Worm (Caenorhabditis elegans) whole organism, L4 larva: ENCODE results near the gene F23D12.1.

Source experiments
- F37D6.2 ChIP-seq: sonication (generic microtip); optimal IDR thresholded peaks from 2 replicates; lab custom pipeline; 2016; ENCODE audit warnings: mild to moderate bottlenecking, missing genetic modification characterization, missing compliant biosample characterization
- T26A8.4 ChIP-seq: fragments of 200-800 bp; sonication (Bioruptor generic); IDR thresholded peaks from 2 replicates; pipeline ENCODE4 v1.3.6; 2022; ENCODE audit warnings: missing genetic modification characterization, missing compliant biosample characterization
- Y5F2A.4 ChIP-seq: fragments of 200-800 bp; sonication (Bioruptor generic); optimal IDR thresholded peaks from 2 replicates; lab custom pipeline; 2018; ENCODE audit warnings: mild to moderate bottlenecking, missing genetic modification characterization, missing compliant biosample characterization
- ZK337.2 ChIP-seq: fragments of 200-800 bp; sonication (Bioruptor generic); IDR thresholded peaks from 2 replicates; pipeline ENCODE4 v1.3.6; 2022; ENCODE audit warnings: missing genetic modification reagents, missing genetic modification characterization, missing compliant biosample characterization
- ZK546.5 ChIP-seq, 2 experiments: sonication (generic microtip); optimal IDR thresholded peaks; 2 replicates each; lab custom pipeline; 2017; ENCODE audit warnings: missing biosample characterization in 2 of 2, missing genetic modification characterization in 2 of 2
- aha-1 ChIP-seq: fragments of 150-350 bp; peaks from one replicate; lab custom pipeline; 2014; ENCODE audit warnings: missing biosample characterization, missing genetic modification characterization
- attf-4 ChIP-seq: sonication (generic microtip); optimal IDR thresholded peaks from 3 replicates; lab custom pipeline; 2017; ENCODE audit warnings: missing biosample characterization, missing genetic modification characterization
- ceh-20 ChIP-seq: fragments of 200-800 bp; sonication (Bioruptor generic); IDR thresholded peaks from 2 replicates; pipeline ENCODE4 v1.3.6; 2022; ENCODE audit warnings: missing genetic modification reagents, missing genetic modification characterization, missing compliant biosample characterization
- ces-1 ChIP-seq: fragments of 150-350 bp; sonication (generic microtip); optimal IDR thresholded peaks from 4 replicates; lab custom pipeline; 2014; ENCODE audit warnings: missing biosample characterization, missing genetic modification reagents, missing genetic modification characterization
- cey-2 ChIP-seq: sonication (generic microtip); optimal IDR thresholded peaks from 3 replicates; lab custom pipeline; 2017; ENCODE audit warnings: missing genetic modification characterization, mild to moderate bottlenecking, missing compliant biosample characterization, antibody characterized with exemption, borderline replicate concordance; ENCODE audit not compliant: insufficient read depth
- ctbp-1 ChIP-seq: fragments of 200-800 bp; sonication (Bioruptor generic); IDR thresholded peaks from 2 replicates; pipeline ENCODE4 v1.3.6; 2022; ENCODE audit warnings: missing genetic modification reagents, missing genetic modification characterization, missing compliant biosample characterization
- daf-12 ChIP-seq: fragments of 150-350 bp; optimal IDR thresholded peaks from 2 replicates; lab custom pipeline; 2014; ENCODE audit warnings: missing biosample characterization, missing genetic modification reagents, missing genetic modification characterization
- daf-16 ChIP-seq, 3 experiments: sonication (generic microtip); optimal IDR thresholded peaks; 2 replicates each; lab custom pipeline; 2016 to 2017; ENCODE audit warnings: missing genetic modification characterization in 3 of 3, missing genetic modification reagents in 3 of 3, mild to moderate bottlenecking in 2 of 3, missing compliant biosample characterization in 2 of 3, missing biosample characterization in 1 of 3, moderate library complexity in 1 of 3
- daf-8 ChIP-seq: fragments of 200-800 bp; sonication (Bioruptor generic); IDR thresholded peaks from 2 replicates; pipeline ENCODE4 v1.3.6; 2022; ENCODE audit warnings: missing genetic modification characterization, missing compliant biosample characterization
- dmd-6 ChIP-seq: fragments of 200-800 bp; sonication (Bioruptor generic); IDR thresholded peaks from 2 replicates; pipeline ENCODE4 v1.3.6; 2022; ENCODE audit warnings: missing genetic modification reagents, missing genetic modification characterization, missing compliant biosample characterization
- egl-27 ChIP-seq: sonication (generic microtip); optimal IDR thresholded peaks from 3 replicates; lab custom pipeline; 2017; ENCODE audit warnings: missing biosample characterization, missing genetic modification reagents, missing genetic modification characterization
- fkh-10 ChIP-seq: fragments of 150-350 bp; optimal IDR thresholded peaks from 2 replicates; lab custom pipeline; 2014; ENCODE audit warnings: missing biosample characterization, missing genetic modification reagents, missing genetic modification characterization
- hlh-30 ChIP-seq: sonication (generic microtip); optimal IDR thresholded peaks from 2 replicates; lab custom pipeline; 2017; ENCODE audit warnings: antibody characterized with exemption, mild to moderate bottlenecking, missing genetic modification characterization, missing compliant biosample characterization; ENCODE audit not compliant: insufficient read depth
- jun-1 ChIP-seq: fragments of 150-350 bp; optimal IDR thresholded peaks from 2 replicates; lab custom pipeline; 2014; ENCODE audit warnings: missing biosample characterization, missing genetic modification reagents, missing genetic modification characterization
- lim-7 ChIP-seq: fragments of 200-800 bp; sonication (Bioruptor generic); IDR thresholded peaks from 2 replicates; pipeline ENCODE4 v1.3.6; 2022; ENCODE audit warnings: missing genetic modification characterization, missing compliant biosample characterization
- lin-39 ChIP-seq: fragments of 150-350 bp; optimal IDR thresholded peaks from 2 replicates; lab custom pipeline; 2014; ENCODE audit warnings: missing biosample characterization, missing genetic modification reagents, missing genetic modification characterization
- madf-5 ChIP-seq, 2 experiments: fragments of 200-800 bp; sonication (Bioruptor generic); IDR thresholded peaks; 2 replicates each; pipeline ENCODE4 v1.3.6; 2022; ENCODE audit warnings: missing compliant biosample characterization in 2 of 2, missing genetic modification characterization in 2 of 2
- nhr-28 ChIP-seq: fragments of 150-350 bp; optimal IDR thresholded peaks from 2 replicates; lab custom pipeline; 2014; ENCODE audit warnings: missing biosample characterization, missing genetic modification characterization
- nhr-41 ChIP-seq: fragments of 200-800 bp; sonication (Bioruptor generic); IDR thresholded peaks from 2 replicates; pipeline ENCODE4 v1.3.6; 2022; ENCODE audit warnings: missing genetic modification reagents, missing genetic modification characterization, missing compliant biosample characterization
- nhr-42 ChIP-seq: fragments of 200-800 bp; sonication (Bioruptor generic); IDR thresholded peaks from 2 replicates; pipeline ENCODE4 v1.3.6; 2022; ENCODE audit warnings: missing genetic modification characterization, missing compliant biosample characterization
- sdz-12 ChIP-seq: fragments of 200-800 bp; sonication (Bioruptor generic); optimal IDR thresholded peaks from 2 replicates; lab custom pipeline; 2018; ENCODE audit warnings: mild to moderate bottlenecking, missing genetic modification characterization, missing compliant biosample characterization
- set-16 ChIP-seq: fragments of 200-800 bp; sonication (Bioruptor generic); IDR thresholded peaks from 2 replicates; pipeline ENCODE4 v1.3.6; 2022; ENCODE audit warnings: missing genetic modification reagents, missing genetic modification characterization, missing compliant biosample characterization
- snpc-1.2 ChIP-seq: fragments of 200-800 bp; sonication (Bioruptor generic); IDR thresholded peaks from 2 replicates; pipeline ENCODE4 v1.3.6; 2022; ENCODE audit warnings: missing genetic modification reagents, missing genetic modification characterization, missing compliant biosample characterization
- tra-1 ChIP-seq: fragments of 200-800 bp; sonication (Bioruptor generic); IDR thresholded peaks from 2 replicates; pipeline ENCODE4 v1.3.6; 2022; ENCODE audit warnings: missing genetic modification reagents, missing genetic modification characterization, missing compliant biosample characterization
- unc-39 ChIP-seq: sonication (generic microtip); optimal IDR thresholded peaks from 2 replicates; lab custom pipeline; 2017; ENCODE audit warnings: missing biosample characterization, missing genetic modification characterization
- unc-62 ChIP-seq, 3 experiments: fragments of 150-350 bp in 1 of 3; sonication (generic microtip); optimal IDR thresholded peaks in 2 of 3; peaks in 1 of 3; 1 replicate in 1 of 3; 2 replicates in 2 of 3; lab custom pipeline; 2014 to 2017; ENCODE audit warnings: missing biosample characterization in 3 of 3, missing genetic modification characterization in 3 of 3, missing genetic modification reagents in 3 of 3, missing genotype in 1 of 3

Gene F23D12.1

ce11 chrX:14465593-14465992 lies 37.6 kb upstream of the F23D12.1 start, which contains the start of gene M163.22:
M163.22 (plus strand) TSS chrX:14465893.
- TF ChIP-seq ZK337.2 (GFP tag; lab: Robert Waterston, UW) = no peak
- no peak for TF ChIP-seq ctbp-1 (GFP tag; lab: Robert Waterston, UW)
- no peak for TF ChIP-seq hlh-30
- TF ChIP-seq madf-5 (GFP tag; IDR thresholded peaks at IDR 0.05; lab: Robert Waterston, UW) = no peak

- TF ChIP-seq nhr-41 (GFP tag; lab: Robert Waterston, UW) (no peak), snpc-1.2 (GFP tag; lab: Robert Waterston, UW) (no peak), daf-8 (no peak), aha-1 (no peak), unc-39 (tag; lab: Kevin White, UChicago) (no peak), ceh-20 (GFP tag; lab: Robert Waterston, UW) (no peak)
Measured at ce11 chrX:14464513-14464912, 36.6 kb upstream of the F23D12.1 start, which contains the start of gene M163.7. M163.7 (plus strand) TSS chrX:14464813.

DNA sequence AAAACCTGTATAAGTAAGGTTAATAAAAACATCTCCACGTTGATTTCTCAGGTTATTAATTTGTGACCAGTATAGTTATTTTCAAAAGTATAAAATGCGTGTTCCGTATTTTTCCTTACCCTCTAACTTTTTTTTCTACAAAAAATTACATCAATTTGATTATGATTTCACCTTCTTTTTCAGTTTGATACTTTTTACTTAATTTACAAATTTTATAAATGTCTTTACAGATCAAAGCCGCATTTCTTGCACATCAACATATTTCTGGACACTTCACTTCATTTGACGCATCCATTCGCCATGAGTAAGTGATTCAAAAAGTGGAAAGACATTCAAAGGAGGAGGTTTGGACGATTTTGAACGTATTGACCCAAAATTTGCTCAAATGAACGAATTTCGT lies 32.5 kb upstream of the F23D12.1 start, which contains the start of gene Y66C5A.2:
Gene Y66C5A.2, plus strand, starts transcription at position 301 of the 400 bp plus-strand sequence.
- TF ChIP-seq aha-1 (no peak), F37D6.2 (tag; lab: Kevin White, UChicago) (no peak)

DNA sequence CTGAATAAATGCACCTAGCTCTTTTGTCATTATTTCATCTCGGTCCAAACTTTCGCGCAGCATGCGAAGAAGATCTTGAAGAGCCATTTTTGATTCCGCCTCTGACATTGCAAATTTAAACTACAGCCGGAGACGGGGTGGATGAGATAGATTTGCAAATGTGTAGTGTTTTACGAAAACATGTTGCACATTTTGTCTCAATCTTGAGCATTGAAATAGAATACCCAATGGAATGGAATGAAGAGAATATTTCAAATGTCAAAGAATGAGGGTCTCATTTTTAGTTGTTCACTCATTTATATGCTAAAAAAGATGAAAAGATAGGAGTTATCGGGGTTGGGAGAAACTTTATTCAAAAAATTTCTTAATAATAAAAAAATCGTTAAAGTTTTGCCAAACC lies 27.5 kb upstream of the F23D12.1 start, which contains the start of gene Y66C5A.1:
Gene Y66C5A.1, minus strand, starts transcription at position 101 of the 400 bp plus-strand sequence.
- no peak for TF ChIP-seq Y5F2A.4
- TF ChIP-seq fkh-10 (GFP tag; lab: Kevin White, UChicago) = no peak
- TF ChIP-seq tra-1 = no peak
- no peak for TF ChIP-seq cey-2 (tag; lab: Kevin White, UChicago)
- TF ChIP-seq set-16 (GFP tag; lab: Robert Waterston, UW) = no peak
- TF ChIP-seq ZK546.5 (tag; optimal IDR thresholded peaks at IDR 0.05; lab: Kevin White, UChicago) = no peak
- no peak for TF ChIP-seq ces-1 (GFP tag; lab: Kevin White, UChicago)
- TF ChIP-seq jun-1 (tag; lab: Kevin White, UChicago) = no peak
- no peak for TF ChIP-seq dmd-6 (GFP tag; lab: Robert Waterston, UW)
- no peak for TF ChIP-seq lim-7 (GFP tag; lab: Robert Waterston, UW)
- TF ChIP-seq lin-39 (tag; lab: Kevin White, UChicago) = no peak
- no peak for TF ChIP-seq daf-12
- TF ChIP-seq egl-27 (tag; lab: Kevin White, UChicago) = no peak
- TF ChIP-seq ceh-20 (GFP tag; lab: Robert Waterston, UW) = no peak
- TF ChIP-seq, all 104 proteins: peak for 0

- TF ChIP-seq dmd-6 (GFP tag; lab: Robert Waterston, UW) = no peak
- TF ChIP-seq nhr-28 (tag; lab: Kevin White, UChicago) = no peak
- no peak for TF ChIP-seq daf-12
- TF ChIP-seq nhr-42 (GFP tag; lab: Robert Waterston, UW) = no peak
- no peak for TF ChIP-seq T26A8.4 (GFP tag; lab: Robert Waterston, UW)
- no peak for TF ChIP-seq ZK337.2 (GFP tag; lab: Robert Waterston, UW)
- no peak for TF ChIP-seq attf-4 (tag; lab: Kevin White, UChicago)
- TF ChIP-seq daf-16 (GFP tag; optimal IDR thresholded peaks at IDR 0.05; lab: Kevin White, UChicago) = peak in 1 of 2 experiments; percentile 26
- TF ChIP-seq daf-16 (tag; optimal IDR thresholded peaks at IDR 0.05; lab: Kevin White, UChicago) = no peak
- TF ChIP-seq, all 104 proteins: peak for 1
Measured at ce11 chrX:14453735-14454134, 25.8 kb upstream of the F23D12.1 start, which contains the start of gene F23D12.7. F23D12.7 (minus strand) TSS chrX:14453835.

ce11 chrX:14447910-14448309 lies 20.0 kb upstream of the F23D12.1 start, which contains the start of gene jmjd-3.2:
jmjd-3.2 (plus strand) TSS chrX:14448210.
- TF ChIP-seq sdz-12 (GFP tag; lab: Kevin White, UChicago) (no peak), unc-62 (GFP tag; optimal IDR thresholded peaks at IDR 0.05 in 1 of 2; lab: Kevin White, UChicago) (peak in 1 of 2 experiments; percentile 32), unc-62 (tag; optimal IDR thresholded peaks at IDR 0.05; lab: Kevin White, UChicago) (no peak)
- TF ChIP-seq, all 104 proteins: peak for 1
